Worm (Caenorhabditis elegans): ENCODE results near the gene Y43F8B.1.

The Y43F8B.1 gene

ce11 chrV:19510925-19511324 is 35.1 kb downstream of the Y43F8B.1 start:
- no peak for TF ChIP-seq ztf-23 (GFP tag; IDR thresholded peaks at IDR 0.05)
- no peak for TF ChIP-seq flt-1 (GFP tag; IDR thresholded peaks at IDR 0.05)
- no peak for TF ChIP-seq tab-1 (GFP tag; IDR thresholded peaks at IDR 0.05)
- TF ChIP-seq med-1 (GFP tag; optimal IDR thresholded peaks at IDR 0.05; ENCODE audit: insufficient read depth) = no peak
- no peak for TF ChIP-seq cog-1 (tag; optimal IDR thresholded peaks at IDR 0.05)

- TF ChIP-seq T22C8.4 (GFP tag; IDR thresholded peaks at IDR 0.05) (no peak), med-1 (GFP tag; optimal IDR thresholded peaks at IDR 0.05; ENCODE audit: insufficient read depth) (no peak), cog-1 (tag; optimal IDR thresholded peaks at IDR 0.05) (no peak), ref-1 (GFP tag; conservative IDR thresholded peaks at IDR 0.05) (no peak), ztf-23 (GFP tag; IDR thresholded peaks at IDR 0.05) (no peak), klf-2 (GFP tag; conservative IDR thresholded peaks at IDR 0.05) (no peak), flt-1 (GFP tag; IDR thresholded peaks at IDR 0.05) (no peak), tab-1 (GFP tag; IDR thresholded peaks at IDR 0.05) (no peak), ztf-29 (GFP tag; IDR thresholded peaks at IDR 0.05) (no peak)
These were observed 35.6 kb downstream of the Y43F8B.1 start for ce11 chrV:19510352-19510751.

- TF ChIP-seq ref-1 (GFP tag; conservative IDR thresholded peaks at IDR 0.05) = no peak
- TF ChIP-seq T22C8.4 (GFP tag; IDR thresholded peaks at IDR 0.05) = no peak
- no peak for TF ChIP-seq med-1 (GFP tag; optimal IDR thresholded peaks at IDR 0.05; ENCODE audit: insufficient read depth)
- TF ChIP-seq ztf-29 (GFP tag; IDR thresholded peaks at IDR 0.05) = no peak
- no peak for TF ChIP-seq klf-2 (GFP tag; conservative IDR thresholded peaks at IDR 0.05)
- no peak for TF ChIP-seq tab-1 (GFP tag; IDR thresholded peaks at IDR 0.05)
- no peak for TF ChIP-seq ztf-23 (GFP tag; IDR thresholded peaks at IDR 0.05)
- TF ChIP-seq cog-1 (tag; optimal IDR thresholded peaks at IDR 0.05) = no peak
- no peak for TF ChIP-seq flt-1 (GFP tag; IDR thresholded peaks at IDR 0.05)
These were observed 36.9 kb downstream of the Y43F8B.1 start for ce11 chrV:19509061-19509460.

ce11 chrV:19502579-19503151 is 43.3 kb downstream of the Y43F8B.1 start, which contains the start of gene Y43F8B.3:
Y43F8B.3 (plus strand) TSS chrV:19503101.
- TF ChIP-seq cog-1 (tag; optimal IDR thresholded peaks at IDR 0.05) (no peak), ztf-29 (GFP tag; IDR thresholded peaks at IDR 0.05) (peak; percentile 58), T22C8.4 (GFP tag; IDR thresholded peaks at IDR 0.05) (no peak)

ce11 chrV:19501389-19501788 is 44.6 kb downstream of the Y43F8B.1 start:
- TF ChIP-seq cog-1 (tag; optimal IDR thresholded peaks at IDR 0.05) (no peak), tab-1 (GFP tag; IDR thresholded peaks at IDR 0.05) (no peak), klf-2 (GFP tag; conservative IDR thresholded peaks at IDR 0.05) (no peak), T22C8.4 (GFP tag; IDR thresholded peaks at IDR 0.05) (no peak), ztf-23 (GFP tag; IDR thresholded peaks at IDR 0.05) (no peak), med-1 (GFP tag; optimal IDR thresholded peaks at IDR 0.05; ENCODE audit: insufficient read depth) (no peak)

ce11 chrV:19497087-19497486 is 48.9 kb downstream of the Y43F8B.1 start:
- TF ChIP-seq ztf-29 (GFP tag; IDR thresholded peaks at IDR 0.05) (no peak), med-1 (GFP tag; optimal IDR thresholded peaks at IDR 0.05; ENCODE audit: insufficient read depth) (no peak), flt-1 (GFP tag; IDR thresholded peaks at IDR 0.05) (no peak), klf-2 (GFP tag; conservative IDR thresholded peaks at IDR 0.05) (no peak), ref-1 (GFP tag; conservative IDR thresholded peaks at IDR 0.05) (no peak), ztf-23 (GFP tag; IDR thresholded peaks at IDR 0.05) (no peak), T22C8.4 (GFP tag; IDR thresholded peaks at IDR 0.05) (no peak), cog-1 (tag; optimal IDR thresholded peaks at IDR 0.05) (no peak), tab-1 (GFP tag; IDR thresholded peaks at IDR 0.05) (no peak)

ce11 chrV:19495587-19495986 is 50.4 kb downstream of the Y43F8B.1 start, which contains the start of gene scl-21:
scl-21 (minus strand) TSS chrV:19495687.
- no peak for TF ChIP-seq klf-2 (GFP tag; conservative IDR thresholded peaks at IDR 0.05)
- TF ChIP-seq ref-1 (GFP tag; conservative IDR thresholded peaks at IDR 0.05) = no peak
- no peak for TF ChIP-seq flt-1 (GFP tag; IDR thresholded peaks at IDR 0.05)
- TF ChIP-seq T22C8.4 (GFP tag; IDR thresholded peaks at IDR 0.05) = no peak
- TF ChIP-seq ztf-29 (GFP tag; IDR thresholded peaks at IDR 0.05) = no peak
- no peak for TF ChIP-seq med-1 (GFP tag; optimal IDR thresholded peaks at IDR 0.05; ENCODE audit: insufficient read depth)
- TF ChIP-seq tab-1 (GFP tag; IDR thresholded peaks at IDR 0.05) = no peak
- TF ChIP-seq ztf-23 (GFP tag; IDR thresholded peaks at IDR 0.05) = no peak
- no peak for TF ChIP-seq cog-1 (tag; optimal IDR thresholded peaks at IDR 0.05)

ce11 chrV:19495145-19495544 is 50.9 kb downstream of the Y43F8B.1 start:
- TF ChIP-seq ztf-29 (GFP tag; IDR thresholded peaks at IDR 0.05) (no peak), T22C8.4 (GFP tag; IDR thresholded peaks at IDR 0.05) (no peak), med-1 (GFP tag; optimal IDR thresholded peaks at IDR 0.05; ENCODE audit: insufficient read depth) (no peak), ztf-23 (GFP tag; IDR thresholded peaks at IDR 0.05) (no peak), klf-2 (GFP tag; conservative IDR thresholded peaks at IDR 0.05) (no peak), cog-1 (tag; optimal IDR thresholded peaks at IDR 0.05) (no peak), flt-1 (GFP tag; IDR thresholded peaks at IDR 0.05) (no peak), ref-1 (GFP tag; conservative IDR thresholded peaks at IDR 0.05) (no peak), tab-1 (GFP tag; IDR thresholded peaks at IDR 0.05) (no peak)

- TF ChIP-seq T22C8.4 (GFP tag; IDR thresholded peaks at IDR 0.05) = no peak
- TF ChIP-seq med-1 (GFP tag; optimal IDR thresholded peaks at IDR 0.05; ENCODE audit: insufficient read depth) = no peak
- TF ChIP-seq flt-1 (GFP tag; IDR thresholded peaks at IDR 0.05) = no peak
- no peak for TF ChIP-seq ztf-23 (GFP tag; IDR thresholded peaks at IDR 0.05)
- no peak for TF ChIP-seq ztf-29 (GFP tag; IDR thresholded peaks at IDR 0.05)
- no peak for TF ChIP-seq cog-1 (tag; optimal IDR thresholded peaks at IDR 0.05)
- TF ChIP-seq tab-1 (GFP tag; IDR thresholded peaks at IDR 0.05) = no peak
- TF ChIP-seq ref-1 (GFP tag; conservative IDR thresholded peaks at IDR 0.05) = no peak
- no peak for TF ChIP-seq klf-2 (GFP tag; conservative IDR thresholded peaks at IDR 0.05)
These were observed 54.7 kb downstream of the Y43F8B.1 start, which contains the start of gene Y43F8B.29 for ce11 chrV:19491302-19491701. Y43F8B.29 (plus strand) TSS chrV:19491602.

ce11 chrV:19490461-19490860 is 55.5 kb downstream of the Y43F8B.1 start, which contains the start of gene Y43F8B.7:
Y43F8B.7 (plus strand) TSS chrV:19490761.
- no peak for TF ChIP-seq klf-2 (GFP tag; conservative IDR thresholded peaks at IDR 0.05)
- TF ChIP-seq ztf-29 (GFP tag; IDR thresholded peaks at IDR 0.05) = no peak
- TF ChIP-seq med-1 (GFP tag; optimal IDR thresholded peaks at IDR 0.05; ENCODE audit: insufficient read depth) = no peak
- TF ChIP-seq ref-1 (GFP tag; conservative IDR thresholded peaks at IDR 0.05) = no peak
- TF ChIP-seq tab-1 (GFP tag; IDR thresholded peaks at IDR 0.05) = no peak
- no peak for TF ChIP-seq T22C8.4 (GFP tag; IDR thresholded peaks at IDR 0.05)
- TF ChIP-seq ztf-23 (GFP tag; IDR thresholded peaks at IDR 0.05) = no peak
- no peak for TF ChIP-seq flt-1 (GFP tag; IDR thresholded peaks at IDR 0.05)
- no peak for TF ChIP-seq cog-1 (tag; optimal IDR thresholded peaks at IDR 0.05)

Measured in whole organism, midembryonic.